In genomic region chr2L:11041074-11041473, dm6 we compare ENCODE assay signal across 3 fruit fly cellular contexts.
TF ChIP-seq lines count a peak whose summit lies in the region.

No protein-coding gene starts in this region.

TF ChIP-seq in whole organism, prepupa, 60 proteins besides CTCF, POLR2A, EP300 and RAD21:
- TF ChIP-seq Hr4 (GFP tag; optimal IDR thresholded peaks at IDR 0.05; lab: Kevin White, UChicago) = peak; percentile 27
- no peak for TF ChIP-seq CG10669 (GFP tag; optimal IDR thresholded peaks at IDR 0.05; lab: Kevin White, UChicago)
- TF ChIP-seq Eip75B (GFP tag; optimal IDR thresholded peaks at IDR 0.05; lab: Kevin White, UChicago) = no peak
- TF ChIP-seq acj6 (GFP tag; optimal IDR thresholded peaks at IDR 0.05; lab: Kevin White, UChicago) = no peak
- TF ChIP-seq salr (GFP tag; optimal IDR thresholded peaks at IDR 0.05; lab: Kevin White, UChicago) = peak in 1 of 2 experiments; percentile 45
- TF ChIP-seq Eip78C (GFP tag; lab: Kevin White, UChicago) = peak; percentile 51
- no peak for TF ChIP-seq CG6808 (GFP tag; optimal IDR thresholded peaks at IDR 0.05; lab: Kevin White, UChicago)
- TF ChIP-seq CG15336 (GFP tag; IDR thresholded peaks at IDR 0.05; lab: Robert Waterston, UW) = peak; percentile 52
- no peak for TF ChIP-seq topi (GFP tag; optimal IDR thresholded peaks at IDR 0.05; lab: Kevin White, UChicago)
- peak; percentile 33 for TF ChIP-seq CG4318 (GFP tag; optimal IDR thresholded peaks at IDR 0.05; lab: Kevin White, UChicago)
- TF ChIP-seq pdm3 (GFP tag; optimal IDR thresholded peaks at IDR 0.05; lab: Kevin White, UChicago) = no peak
- no peak for TF ChIP-seq CG8319 (GFP tag; optimal IDR thresholded peaks at IDR 0.05; lab: Kevin White, UChicago)
- no peak for TF ChIP-seq dac (GFP tag; optimal IDR thresholded peaks at IDR 0.05; lab: Kevin White, UChicago)
- no peak for TF ChIP-seq dsx (GFP tag; optimal IDR thresholded peaks at IDR 0.05; lab: Kevin White, UChicago; ENCODE audit: poor library complexity, severe bottlenecking)
- TF ChIP-seq CG32006 (GFP tag; optimal IDR thresholded peaks at IDR 0.05; lab: Kevin White, UChicago) = peak; percentile 65
- TF ChIP-seq CG8119 (GFP tag; IDR thresholded peaks at IDR 0.05; lab: Robert Waterston, UW) = 0 out of 3 replicates have a peak, but pooled peaks have one; percentile 48

TF ChIP-seq in whole organism, pupa, 21 proteins besides CTCF, POLR2A, EP300 and RAD21:
- peak; percentile 26 for TF ChIP-seq CG8301 (tag; optimal IDR thresholded peaks at IDR 0.05; lab: Kevin White, UChicago)
- TF ChIP-seq CG14655 (GFP tag; optimal IDR thresholded peaks at IDR 0.05; lab: Kevin White, UChicago) = peak; percentile 49
- TF ChIP-seq CG32121 (GFP tag; IDR thresholded peaks at IDR 0.05; lab: Robert Waterston, UW) = no peak
- no peak for TF ChIP-seq CG12605 (GFP tag; IDR thresholded peaks at IDR 0.05; lab: Robert Waterston, UW)

TF ChIP-seq in whole organism, wandering third instar larva, 38 proteins besides CTCF, POLR2A, EP300 and RAD21:
- TF ChIP-seq CG32264 (GFP tag; optimal IDR thresholded peaks at IDR 0.05; lab: Kevin White, UChicago) (no peak), Rel (GFP tag; optimal IDR thresholded peaks at IDR 0.05; lab: Kevin White, UChicago) (no peak), Rel (tag; optimal IDR thresholded peaks at IDR 0.05; lab: Kevin White, UChicago) (peak; percentile 3)
